Worm (Caenorhabditis elegans): ENCODE data around the gene gdh-1.
A peak's percentile ranks its signal among the peaks of the same experiment; 100 is the strongest.

The gdh-1 gene

ce11 chrIV:11956387-11956786, 3.3 kb downstream of the gdh-1 start (continued):
- TF ChIP-seq C04F5.9 (tag; optimal IDR thresholded peaks at IDR 0.05) (peak; percentile 79), ces-1 (GFP tag; optimal IDR thresholded peaks at IDR 0.05) (no peak), F16B12.6 (tag; optimal IDR thresholded peaks at IDR 0.05) (no peak), lir-3 (tag; optimal IDR thresholded peaks at IDR 0.05; ENCODE audit: poor library complexity) (peak; percentile 81), lin-13 (GFP tag; optimal IDR thresholded peaks at IDR 0.05) (peak; percentile 72), ztf-4 (tag; optimal IDR thresholded peaks at IDR 0.05) (peak; percentile 90), efl-1 (optimal IDR thresholded peaks at IDR 0.05) (peak; percentile 78 to 79), efl-1 (GFP tag; optimal IDR thresholded peaks at IDR 0.05 in 1 of 2) (peak; percentile 42 to 96), nhr-71 (tag; optimal IDR thresholded peaks at IDR 0.05) (peak; percentile 99), nhr-47 (tag; optimal IDR thresholded peaks at IDR 0.05) (peak; percentile 88), skn-1 (tag; optimal IDR thresholded peaks at IDR 0.05) (peak; percentile 54), egl-13 (tag; optimal IDR thresholded peaks at IDR 0.05) (peak; percentile 57), mdl-1 (tag; optimal IDR thresholded peaks at IDR 0.05) (peak; percentile 98 to 100), blmp-1 (tag; optimal IDR thresholded peaks at IDR 0.05) (peak; percentile 93), unc-130 (tag; optimal IDR thresholded peaks at IDR 0.05) (peak; percentile 69), lin-14 (GFP tag; optimal IDR thresholded peaks at IDR 0.05) (peak; percentile 99), snu-23 (GFP tag; optimal IDR thresholded peaks at IDR 0.05) (peak; percentile 96), jun-1 (tag; optimal IDR thresholded peaks at IDR 0.05) (peak; percentile 36), egl-27 (tag; optimal IDR thresholded peaks at IDR 0.05) (peak; percentile 43 to 78), hlh-4 (tag; optimal IDR thresholded peaks at IDR 0.05) (no peak), ceh-82 (tag; optimal IDR thresholded peaks at IDR 0.05) (peak; percentile 39 to 62 (median 43)), nhr-84 (tag; optimal IDR thresholded peaks at IDR 0.05) (no peak), nhr-85 (tag) (peak; percentile 100), sptf-1 (tag; optimal IDR thresholded peaks at IDR 0.05) (no peak), mab-9 (GFP tag; IDR thresholded peaks at IDR 0.05) (peak; percentile 62), sox-4 (tag; optimal IDR thresholded peaks at IDR 0.05) (peak; percentile 63), unc-86 (tag; optimal IDR thresholded peaks at IDR 0.05) (no peak), fkh-10 (GFP tag; optimal IDR thresholded peaks at IDR 0.05) (no peak), dpl-1 (GFP tag; optimal IDR thresholded peaks at IDR 0.05) (peak; percentile 49 to 66 (median 56)), swsn-7 (tag; optimal IDR thresholded peaks at IDR 0.05) (peak; percentile 83), elt-3 (tag; optimal IDR thresholded peaks at IDR 0.05) (peak; percentile 78 to 97 (median 92)), unc-98 (GFP tag; IDR thresholded peaks at IDR 0.05) (peak; percentile 74), pax-3 (tag; optimal IDR thresholded peaks at IDR 0.05) (peak; percentile 45), C16A3.4 (tag; optimal IDR thresholded peaks at IDR 0.05) (peak; percentile 82), unc-30 (tag; optimal IDR thresholded peaks at IDR 0.05) (no peak), snpc-4 (tag; optimal IDR thresholded peaks at IDR 0.05) (peak; percentile 33), tbx-2 (tag; optimal IDR thresholded peaks at IDR 0.05) (peak; percentile 90), lin-15B (tag; optimal IDR thresholded peaks at IDR 0.05) (no peak), alr-1 (tag; optimal IDR thresholded peaks at IDR 0.05; ENCODE audit: borderline replicate concordance) (no peak), zag-1 (tag; optimal IDR thresholded peaks at IDR 0.05) (no peak), nhr-20 (tag; optimal IDR thresholded peaks at IDR 0.05) (peak; percentile 99), vab-15 (tag; optimal IDR thresholded peaks at IDR 0.05) (peak; percentile 54), lin-39 (tag; optimal IDR thresholded peaks at IDR 0.05) (peak; percentile 62), nhr-76 (tag; optimal IDR thresholded peaks at IDR 0.05) (no peak), ceh-88 (GFP tag; IDR thresholded peaks at IDR 0.05) (peak; percentile 69), ceh-8 (GFP tag; optimal IDR thresholded peaks at IDR 0.05) (no peak)

Data from whole organism, L1 larva.